Worm (Caenorhabditis elegans) whole organism, L2 larva: ENCODE results near the gene bbln-1.

Source experiments
- C34F6.9 ChIP-seq: fragments of 150-350 bp; optimal IDR thresholded peaks from 2 replicates; lab custom pipeline; 2014; ENCODE audit warnings: missing biosample characterization, missing genetic modification characterization
- F13H6.1 ChIP-seq: sonication (generic microtip); optimal IDR thresholded peaks from 2 replicates; lab custom pipeline; 2016; ENCODE audit warnings: missing genetic modification characterization, missing compliant biosample characterization
- Y55F3AM.14 ChIP-seq: fragments of 200-800 bp; sonication (Bioruptor generic); optimal IDR thresholded peaks from 2 replicates; lab custom pipeline; 2018; ENCODE audit warnings: mild to moderate bottlenecking, missing genetic modification characterization, missing compliant biosample characterization
- ZK546.5 ChIP-seq: sonication (generic microtip); optimal IDR thresholded peaks from 2 replicates; lab custom pipeline; 2017; ENCODE audit warnings: missing biosample characterization, missing genetic modification characterization
- ama-1 ChIP-seq: fragments of 150-350 bp; optimal IDR thresholded peaks from 2 replicates; lab custom pipeline; 2018; ENCODE audit warnings: inconsistent platforms
- blmp-1 ChIP-seq: sonication (generic microtip); optimal IDR thresholded peaks from 2 replicates; lab custom pipeline; 2017; ENCODE audit warnings: missing genetic modification characterization, mild to moderate bottlenecking, missing compliant biosample characterization, antibody characterized with exemption, moderate library complexity; ENCODE audit not compliant: insufficient read depth
- ceh-16 ChIP-seq: fragments of 150-350 bp; optimal IDR thresholded peaks from 2 replicates; lab custom pipeline; 2014; ENCODE audit warnings: missing biosample characterization, missing genetic modification characterization
- ceh-82 ChIP-seq: fragments of 150-350 bp; optimal IDR thresholded peaks from 2 replicates; lab custom pipeline; 2014; ENCODE audit warnings: missing biosample characterization, missing genetic modification characterization
- crh-2 ChIP-seq: sonication (generic microtip); optimal IDR thresholded peaks from 2 replicates; lab custom pipeline; 2017; ENCODE audit warnings: missing biosample characterization, missing genetic modification characterization
- dmd-4 ChIP-seq: sonication (generic microtip); optimal IDR thresholded peaks from 2 replicates; lab custom pipeline; 2017; ENCODE audit warnings: missing biosample characterization, missing genetic modification characterization
- egl-27 ChIP-seq: sonication (generic microtip); optimal IDR thresholded peaks from 3 replicates; lab custom pipeline; 2017; ENCODE audit warnings: missing biosample characterization, missing genetic modification reagents, missing genetic modification characterization
- elt-1 ChIP-seq: fragments of 150-350 bp; optimal IDR thresholded peaks from 2 replicates; lab custom pipeline; 2014; ENCODE audit warnings: missing biosample characterization, missing genetic modification characterization
- elt-3 ChIP-seq: sonication (generic microtip); optimal IDR thresholded peaks from 2 replicates; lab custom pipeline; 2017; ENCODE audit warnings: missing biosample characterization, missing genetic modification characterization
- fos-1 ChIP-seq: fragments of 150-350 bp; optimal IDR thresholded peaks from 2 replicates; lab custom pipeline; 2014; ENCODE audit warnings: missing biosample characterization, missing genetic modification characterization
- gmeb-1 ChIP-seq: fragments of 150-350 bp; optimal IDR thresholded peaks from 2 replicates; lab custom pipeline; 2014; ENCODE audit warnings: missing biosample characterization, missing genetic modification characterization
- lin-11 ChIP-seq: fragments of 150-350 bp; sonication (generic microtip); optimal IDR thresholded peaks from 2 replicates; lab custom pipeline; 2014; ENCODE audit warnings: missing biosample characterization, missing genetic modification characterization, inconsistent platforms, mixed read lengths
- lin-13 ChIP-seq: fragments of 150-350 bp; optimal IDR thresholded peaks from 2 replicates; lab custom pipeline; 2014; ENCODE audit warnings: missing biosample characterization, missing genetic modification reagents, missing genetic modification characterization
- lsy-2 ChIP-seq, 2 experiments: fragments of 150-350 bp in 1 of 2; sonication (generic microtip) in 1 of 2; optimal IDR thresholded peaks; 2 replicates each; lab custom pipeline; 2014 to 2017; ENCODE audit warnings: missing biosample characterization in 2 of 2, missing genetic modification characterization in 2 of 2
- mbf-1 ChIP-seq: sonication (generic microtip); optimal IDR thresholded peaks from 2 replicates; lab custom pipeline; 2017; ENCODE audit warnings: missing biosample characterization, missing genetic modification characterization
- mdl-1 ChIP-seq, 2 experiments: fragments of 150-350 bp in 1 of 2; sonication (generic microtip) in 1 of 2; optimal IDR thresholded peaks; 2 replicates each; lab custom pipeline; 2017; ENCODE audit warnings: missing biosample characterization in 2 of 2, missing genetic modification characterization in 2 of 2
- nhr-11 ChIP-seq: fragments of 150-350 bp; optimal IDR thresholded peaks from 2 replicates; lab custom pipeline; 2014; ENCODE audit warnings: missing biosample characterization, missing genetic modification characterization
- nhr-12 ChIP-seq: fragments of 150-350 bp; optimal IDR thresholded peaks from 2 replicates; lab custom pipeline; 2014; ENCODE audit warnings: missing biosample characterization, missing genetic modification characterization
- nhr-129 ChIP-seq: fragments of 150-350 bp; optimal IDR thresholded peaks from 2 replicates; lab custom pipeline; 2014; ENCODE audit warnings: missing biosample characterization, missing genetic modification characterization
- nhr-21 ChIP-seq: fragments of 150-350 bp; optimal IDR thresholded peaks from 2 replicates; lab custom pipeline; 2014; ENCODE audit warnings: missing biosample characterization, missing genetic modification characterization
- nhr-23 ChIP-seq: fragments of 150-350 bp; optimal IDR thresholded peaks from 2 replicates; lab custom pipeline; 2014; ENCODE audit warnings: missing biosample characterization, missing genetic modification reagents, missing genetic modification characterization
- nhr-237 ChIP-seq: fragments of 150-350 bp; optimal IDR thresholded peaks from 2 replicates; lab custom pipeline; 2014; ENCODE audit warnings: missing biosample characterization, missing genetic modification characterization
- nhr-25 ChIP-seq: fragments of 150-350 bp; sonication (generic microtip); optimal IDR thresholded peaks from 3 replicates; lab custom pipeline; 2014; ENCODE audit warnings: missing biosample characterization, missing genetic modification characterization
- sem-4 ChIP-seq: fragments of 150-350 bp; optimal IDR thresholded peaks from 2 replicates; lab custom pipeline; 2014; ENCODE audit warnings: missing biosample characterization, missing genetic modification reagents, missing genetic modification characterization
- skn-1 ChIP-seq: sonication (generic microtip); optimal IDR thresholded peaks from 2 replicates; lab custom pipeline; 2017; ENCODE audit warnings: missing biosample characterization, missing genetic modification characterization
- sma-3 ChIP-seq: sonication (generic microtip); optimal IDR thresholded peaks from 2 replicates; lab custom pipeline; 2016; ENCODE audit warnings: missing genetic modification reagents, missing genetic modification characterization, missing compliant biosample characterization
- sma-9 ChIP-seq, 2 experiments: fragments of 150-350 bp in 1 of 2; sonication (generic microtip) in 1 of 2; optimal IDR thresholded peaks; 2 replicates each; lab custom pipeline; 2014 to 2016; ENCODE audit warnings: missing genetic modification characterization in 2 of 2, mild to moderate bottlenecking in 1 of 2, missing biosample characterization in 1 of 2, missing compliant biosample characterization in 1 of 2, missing genetic modification reagents in 1 of 2, moderate library complexity in 1 of 2
- snpc-4 ChIP-seq: fragments of 150-350 bp; optimal IDR thresholded peaks from 2 replicates; lab custom pipeline; 2014; ENCODE audit warnings: missing biosample characterization, missing genetic modification characterization
- zag-1 ChIP-seq: fragments of 150-350 bp; optimal IDR thresholded peaks from 2 replicates; lab custom pipeline; 2014; ENCODE audit warnings: missing biosample characterization, missing genetic modification characterization
- ztf-11 ChIP-seq: sonication (generic microtip); optimal IDR thresholded peaks from 2 replicates; lab custom pipeline; 2017; ENCODE audit warnings: missing biosample characterization, missing genetic modification characterization
- ztf-4 ChIP-seq: fragments of 150-350 bp; optimal IDR thresholded peaks from 2 replicates; lab custom pipeline; 2014; ENCODE audit warnings: missing biosample characterization, missing genetic modification characterization

bbln-1 gene

ce11 chrX:3119606-3120005 lies 32.7 kb downstream of the bbln-1 start:
- TF ChIP-seq sma-3 (GFP tag; lab: Kevin White, UChicago) (no peak), dmd-4 (tag; lab: Kevin White, UChicago) (no peak), crh-2 (tag; lab: Kevin White, UChicago) (no peak), nhr-21 (tag; lab: Kevin White, UChicago) (no peak), elt-1 (tag; lab: Kevin White, UChicago) (no peak)
- TF ChIP-seq, all 48 proteins: peak for 0

DNA sequence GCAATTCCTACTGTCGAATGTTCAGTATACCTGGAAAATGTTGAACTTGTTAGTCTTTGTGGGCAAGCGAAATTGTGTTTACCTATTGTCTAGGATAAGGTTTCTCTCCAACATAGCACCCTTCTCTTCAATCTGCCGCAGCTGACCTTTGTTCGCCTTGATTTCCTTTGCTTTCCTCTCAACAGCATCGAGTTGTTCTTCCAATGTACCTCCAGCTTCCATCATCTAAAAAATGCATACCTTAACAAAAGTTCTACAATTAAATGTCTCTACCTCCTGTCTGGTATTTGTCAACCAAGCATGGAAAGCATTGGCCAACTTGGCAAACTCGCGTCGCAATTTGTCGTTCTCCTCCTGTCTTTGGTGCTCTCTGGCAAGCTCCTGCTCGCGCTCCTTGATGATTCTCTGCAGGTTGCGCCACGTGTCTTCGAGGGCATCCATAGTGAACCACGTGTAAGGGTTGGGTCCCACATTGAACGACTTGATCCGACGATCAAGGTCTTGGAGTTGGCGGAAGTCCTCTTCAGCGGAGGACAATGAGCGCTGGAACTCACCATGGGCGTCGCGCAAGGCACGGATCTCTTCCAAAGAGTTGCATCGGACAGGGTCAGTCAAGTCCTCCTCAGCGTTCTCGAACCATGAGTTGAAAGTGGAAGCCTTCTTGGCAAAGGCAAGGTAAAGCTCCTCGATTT lies 33.5 kb downstream of the bbln-1 start:
- TF ChIP-seq C34F6.9: no peak
- TF ChIP-seq sem-4: no peak
- no peak for TF ChIP-seq snpc-4 (tag; lab: Kevin White, UChicago)
- no peak for TF ChIP-seq mdl-1 (tag; optimal IDR thresholded peaks at IDR 0.05; lab: Kevin White, UChicago)
- no peak for TF ChIP-seq sma-3 (GFP tag; lab: Kevin White, UChicago)

- TF ChIP-seq skn-1 (tag; lab: Kevin White, UChicago) (peak; percentile 53), blmp-1 (tag; lab: Kevin White, UChicago) (peak; percentile 58), nhr-21 (tag; lab: Kevin White, UChicago) (peak; percentile 49), lsy-2 (tag; optimal IDR thresholded peaks at IDR 0.05; lab: Kevin White, UChicago) (peak in 1 of 2 experiments; percentile 35), ZK546.5 (no peak), egl-27 (tag; lab: Kevin White, UChicago) (no peak), nhr-237 (tag; lab: Kevin White, UChicago) (no peak), gmeb-1 (peak; percentile 33), sma-3 (GFP tag; lab: Kevin White, UChicago) (peak; percentile 65), fos-1 (tag; lab: Kevin White, UChicago) (peak; percentile 30), crh-2 (tag; lab: Kevin White, UChicago) (peak; percentile 62), sma-9 (GFP tag; optimal IDR thresholded peaks at IDR 0.05; lab: Kevin White, UChicago) (peak; percentile 27), sma-9 (tag; optimal IDR thresholded peaks at IDR 0.05; lab: Kevin White, UChicago) (no peak)
These were observed 35.1 kb downstream of the bbln-1 start for ce11 chrX:3117204-3117603.

DNA sequence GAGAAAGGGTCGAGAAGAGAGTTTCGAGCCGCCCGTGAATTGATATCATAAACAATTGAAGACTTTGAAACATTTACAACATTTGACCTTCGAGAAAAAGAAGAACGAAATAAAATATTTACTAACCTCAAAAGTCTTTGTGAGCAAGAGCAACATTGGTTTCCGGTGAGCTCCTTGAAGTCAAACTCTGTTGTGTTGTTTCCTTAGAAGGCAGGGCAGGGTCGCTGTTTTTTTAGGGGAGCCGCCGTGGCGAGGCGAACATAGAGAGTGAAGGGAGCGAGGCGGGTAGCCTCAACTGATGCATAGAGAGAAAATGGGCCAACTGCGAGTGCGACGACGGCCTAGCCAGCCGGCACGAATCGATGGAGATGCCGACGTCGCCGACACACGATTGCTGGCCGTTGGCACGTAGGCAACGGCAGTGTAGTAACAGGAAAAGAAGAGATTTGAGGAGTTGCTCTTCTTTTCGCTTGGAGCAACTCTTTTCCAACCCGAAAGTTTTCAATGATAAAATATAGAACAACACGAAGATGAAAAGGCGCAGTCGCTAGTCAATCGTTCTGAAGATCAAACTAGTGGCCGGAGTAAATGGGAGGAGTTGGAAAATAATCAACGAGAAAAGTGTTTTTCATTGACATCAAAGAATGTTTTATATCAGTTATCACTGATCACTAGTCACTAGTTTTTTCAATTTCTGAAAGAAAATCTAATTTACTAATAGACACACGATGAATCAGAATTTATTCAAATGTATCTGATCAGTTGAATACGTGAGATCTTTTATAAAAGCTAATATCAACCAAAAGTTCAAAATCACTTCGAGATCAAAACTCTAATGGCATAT lies 36.0 kb downstream of the bbln-1 start, which contains the start of gene mai-1:
Gene mai-1 (minus strand): TSS at position 557 of the 844 bp plus-strand sequence.
- TF ChIP-seq sem-4 (peak; percentile 19), lin-13 (GFP tag; lab: Kevin White, UChicago) (peak; percentile 35), mdl-1 (tag; optimal IDR thresholded peaks at IDR 0.05; lab: Kevin White, UChicago) (peak in 1 of 2 experiments; percentile 6), nhr-11 (tag; lab: Kevin White, UChicago) (no peak), ceh-16 (no peak), ama-1 (lab: Kevin White, UChicago) (peak; percentile 37), F13H6.1 (tag; lab: Kevin White, UChicago) (peak; percentile 51), crh-2 (tag; lab: Kevin White, UChicago) (peak; percentile 23), nhr-23 (no peak), ceh-82 (tag; lab: Kevin White, UChicago) (peak; percentile 16), lsy-2 (tag; optimal IDR thresholded peaks at IDR 0.05; lab: Kevin White, UChicago) (peak in 1 of 2 experiments; percentile 46), fos-1 (tag; lab: Kevin White, UChicago) (peak; percentile 21), mbf-1 (no peak), blmp-1 (tag; lab: Kevin White, UChicago) (no peak), Y55F3AM.14 (GFP tag; lab: Kevin White, UChicago) (no peak), nhr-12 (tag; lab: Kevin White, UChicago) (no peak), ztf-11 (no peak), nhr-25 (tag; lab: Kevin White, UChicago) (no peak), lin-11 (tag; lab: Kevin White, UChicago) (peak; percentile 68), egl-27 (tag; lab: Kevin White, UChicago) (no peak), elt-3 (tag; lab: Kevin White, UChicago) (no peak), ztf-4 (tag; lab: Kevin White, UChicago) (peak; percentile 28), zag-1 (peak; percentile 73), sma-3 (GFP tag; lab: Kevin White, UChicago) (no peak), nhr-129 (tag; lab: Kevin White, UChicago) (peak; percentile 65), C34F6.9 (peak; percentile 50)
